Worm (Caenorhabditis elegans) whole organism, late embryonic: Measurements from ENCODE around the gene F54B8.4.

ENCODE experiments used
- ahr-1 ChIP-seq: sonication (generic microtip); optimal IDR thresholded peaks from 2 replicates; lab custom pipeline; 2016; ENCODE audit warnings: missing genetic modification characterization, missing compliant biosample characterization
- ceh-31 ChIP-seq: sonication (generic microtip); optimal IDR thresholded peaks from 2 replicates; lab custom pipeline; 2016; ENCODE audit warnings: missing genetic modification characterization, missing compliant biosample characterization
- dmd-4 ChIP-seq: sonication (generic microtip); optimal IDR thresholded peaks from 2 replicates; lab custom pipeline; 2016; ENCODE audit warnings: borderline replicate concordance, missing genetic modification characterization, missing compliant biosample characterization
- elt-2 ChIP-seq: sonication (generic microtip); optimal IDR thresholded peaks from 2 replicates; lab custom pipeline; 2016; ENCODE audit warnings: missing genetic modification reagents, missing genetic modification characterization, missing compliant biosample characterization
- fkh-10 ChIP-seq: fragments of 150-350 bp; optimal IDR thresholded peaks from 2 replicates; lab custom pipeline; 2014; ENCODE audit warnings: missing biosample characterization, missing genetic modification reagents, missing genetic modification characterization
- fkh-6 ChIP-seq: sonication (generic microtip); optimal IDR thresholded peaks from 2 replicates; lab custom pipeline; 2016; ENCODE audit warnings: missing genetic modification characterization, missing compliant biosample characterization
- pha-4 ChIP-seq: fragments of 150-350 bp; optimal IDR thresholded peaks from 2 replicates; lab custom pipeline; 2018; ENCODE audit warnings: missing biosample characterization, missing genetic modification reagents, missing genetic modification characterization

DNA sequence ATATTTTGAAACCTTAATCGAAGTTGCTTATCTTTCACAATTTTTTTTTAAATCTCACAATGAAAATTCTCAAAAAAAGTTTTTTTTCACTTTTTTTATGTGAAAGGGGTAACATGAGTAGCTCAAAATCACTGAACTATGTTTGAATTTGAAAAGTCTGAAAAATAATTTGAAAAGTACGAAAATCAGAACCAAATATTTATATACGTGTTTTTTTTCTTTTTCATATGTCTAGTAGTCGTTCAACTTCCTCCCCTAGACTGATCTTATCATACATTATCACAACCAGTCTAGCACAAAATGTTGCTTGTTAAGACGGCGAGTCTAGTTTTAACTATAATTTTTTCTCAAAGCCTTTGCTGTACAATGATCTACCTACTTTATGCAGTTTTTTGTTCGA, 5.2 kb downstream of the F54B8.4 start, which contains the start of gene srbc-49:
- no peak for TF ChIP-seq fkh-10 (GFP tag; lab: Kevin White, UChicago)
- no peak for TF ChIP-seq elt-2 (tag; lab: Kevin White, UChicago)
- no peak for TF ChIP-seq pha-4 (tag; lab: Kevin White, UChicago)
- no peak for TF ChIP-seq ahr-1
- no peak for TF ChIP-seq fkh-6 (tag; lab: Kevin White, UChicago)
- TF ChIP-seq dmd-4 = no peak
- no peak for TF ChIP-seq ceh-31 (tag; lab: Kevin White, UChicago)
